Worm (Caenorhabditis elegans) whole organism, young adult: ENCODE measurements around the gene cyp-13A4.

Experiments
- B0035.1 ChIP-seq: sonication (generic microtip); optimal IDR thresholded peaks from 2 replicates; lab custom pipeline; 2016; ENCODE audit warnings: missing genetic modification characterization, mild to moderate bottlenecking, missing compliant biosample characterization, missing genotype, missing genetic modification reagents
- B0261.1 ChIP-seq: sonication (generic microtip); optimal IDR thresholded peaks from 2 replicates; lab custom pipeline; 2016; ENCODE audit warnings: mild to moderate bottlenecking, missing genetic modification characterization, moderate library complexity, missing compliant biosample characterization
- C06A6.2 ChIP-seq: fragments of 200-800 bp; sonication (Bioruptor generic); conservative IDR thresholded peaks from 2 replicates; pipeline ENCODE4 v1.3.6; 2022; ENCODE audit warnings: missing genetic modification characterization, missing compliant biosample characterization
- F33H1.4 ChIP-seq: fragments of 200-800 bp; sonication (Bioruptor generic); IDR thresholded peaks from 2 replicates; pipeline ENCODE4 v1.3.6; 2022; ENCODE audit warnings: missing genetic modification reagents, missing genetic modification characterization, missing compliant biosample characterization
- F39B2.1 ChIP-seq: fragments of 200-800 bp; sonication (Bioruptor generic); IDR thresholded peaks from 2 replicates; pipeline ENCODE4 v1.3.6; 2022; ENCODE audit warnings: missing genetic modification reagents, missing genetic modification characterization, missing compliant biosample characterization
- F57A8.1 ChIP-seq: fragments of 200-800 bp; sonication (Bioruptor generic); optimal IDR thresholded peaks from 2 replicates; lab custom pipeline; 2018; ENCODE audit warnings: mild to moderate bottlenecking, missing genetic modification characterization, moderate library complexity, missing compliant biosample characterization
- K12H6.12 ChIP-seq: fragments of 200-800 bp; sonication (Bioruptor generic); optimal IDR thresholded peaks from 2 replicates; lab custom pipeline; 2018; ENCODE audit warnings: mild to moderate bottlenecking, missing genetic modification characterization, missing compliant biosample characterization
- T07F8.4 ChIP-seq: sonication (generic microtip); optimal IDR thresholded peaks from 2 replicates; lab custom pipeline; 2016; ENCODE audit warnings: mild to moderate bottlenecking, missing genetic modification characterization, moderate library complexity, missing compliant biosample characterization
- Y53F4B.3 ChIP-seq: fragments of 200-800 bp; sonication (Bioruptor generic); IDR thresholded peaks from 2 replicates; pipeline ENCODE4 v1.3.6; 2022; ENCODE audit warnings: missing genetic modification reagents, missing genetic modification characterization, missing compliant biosample characterization
- Y56A3A.18 ChIP-seq: fragments of 200-800 bp; sonication (Bioruptor generic); IDR thresholded peaks from 2 replicates; pipeline ENCODE4 v1.3.6; 2022; ENCODE audit warnings: missing genetic modification reagents, missing genetic modification characterization, missing compliant biosample characterization
- ZK185.1 ChIP-seq: sonication (generic microtip); optimal IDR thresholded peaks from 2 replicates; lab custom pipeline; 2016; ENCODE audit warnings: mild to moderate bottlenecking, missing genetic modification characterization, missing compliant biosample characterization; ENCODE audit not compliant: poor library complexity, severe bottlenecking
- ama-1 ChIP-seq, 3 experiments: fragments of 150-350 bp in 1 of 3; sonication (generic microtip) in 2 of 3; optimal IDR thresholded peaks; 2 replicates each; lab custom pipeline; 2014 to 2018; ENCODE audit warnings: missing biosample characterization in 2 of 3, missing genetic modification characterization in 2 of 3, missing genetic modification reagents in 2 of 3
- aptf-2 ChIP-seq: fragments of 200-800 bp; sonication (Bioruptor generic); conservative IDR thresholded peaks from 2 replicates; pipeline ENCODE4 v1.3.6; 2022; ENCODE audit warnings: missing genetic modification reagents, missing genetic modification characterization, missing compliant biosample characterization
- athp-1 ChIP-seq: sonication (generic microtip); optimal IDR thresholded peaks from 2 replicates; lab custom pipeline; 2017; ENCODE audit warnings: mild to moderate bottlenecking, missing genetic modification characterization, missing compliant biosample characterization
- bed-2 ChIP-seq: fragments of 200-800 bp; sonication (Bioruptor generic); IDR thresholded peaks from 2 replicates; pipeline ENCODE4 v1.3.6; 2022; ENCODE audit warnings: missing genetic modification reagents, missing genetic modification characterization, missing compliant biosample characterization
- ccch-3 ChIP-seq: fragments of 200-800 bp; sonication (Bioruptor generic); optimal IDR thresholded peaks from 2 replicates; lab custom pipeline; 2018; ENCODE audit warnings: mild to moderate bottlenecking, missing genetic modification characterization, missing compliant biosample characterization
- ceh-79 ChIP-seq: sonication (generic microtip); optimal IDR thresholded peaks from 2 replicates; lab custom pipeline; 2017; ENCODE audit warnings: mild to moderate bottlenecking, missing genetic modification characterization, missing compliant biosample characterization
- dpff-1 ChIP-seq: sonication (generic microtip); optimal IDR thresholded peaks from 2 replicates; lab custom pipeline; 2017; ENCODE audit warnings: mild to moderate bottlenecking, missing genetic modification characterization, missing compliant biosample characterization
- egrh-3 ChIP-seq: fragments of 200-800 bp; sonication (Bioruptor generic); IDR thresholded peaks from 2 replicates; pipeline ENCODE4 v1.3.6; 2022; ENCODE audit warnings: missing genetic modification reagents, missing genetic modification characterization, missing compliant biosample characterization
- ets-4 ChIP-seq: fragments of 200-800 bp; sonication (Bioruptor generic); optimal IDR thresholded peaks from 2 replicates; lab custom pipeline; 2018; ENCODE audit warnings: mild to moderate bottlenecking, missing genetic modification characterization, missing compliant biosample characterization
- fkh-3 ChIP-seq: sonication (generic microtip); optimal IDR thresholded peaks from 2 replicates; lab custom pipeline; 2016; ENCODE audit warnings: mild to moderate bottlenecking, missing genetic modification characterization, missing compliant biosample characterization
- gei-17 ChIP-seq: fragments of 200-800 bp; sonication (Bioruptor generic); optimal IDR thresholded peaks from 2 replicates; lab custom pipeline; 2018; ENCODE audit warnings: mild to moderate bottlenecking, missing genetic modification characterization, missing compliant biosample characterization
- hlh-26 ChIP-seq: fragments of 200-800 bp; sonication (Bioruptor generic); conservative IDR thresholded peaks from 2 replicates; pipeline ENCODE4 v1.3.6; 2022; ENCODE audit warnings: missing genetic modification reagents, missing genetic modification characterization, missing compliant biosample characterization
- hrde-1 ChIP-seq: sonication (generic microtip); optimal IDR thresholded peaks from 2 replicates; lab custom pipeline; 2016; ENCODE audit warnings: missing genetic modification characterization, mild to moderate bottlenecking, missing compliant biosample characterization, moderate library complexity, missing genotype, missing genetic modification reagents, borderline replicate concordance
- lag-1 ChIP-seq: fragments of 200-800 bp; sonication (Bioruptor generic); IDR thresholded peaks from 2 replicates; pipeline ENCODE4 v1.3.6; 2022; ENCODE audit warnings: missing genetic modification reagents, missing genetic modification characterization, missing compliant biosample characterization
- let-607 ChIP-seq, 2 experiments: fragments of 200-800 bp in 1 of 2; sonication (Bioruptor generic) in 1 of 2; sonication (generic microtip) in 1 of 2; optimal IDR thresholded peaks; 2 replicates each; lab custom pipeline; 2016 to 2018; ENCODE audit warnings: mild to moderate bottlenecking in 2 of 2, missing compliant biosample characterization in 2 of 2, missing genetic modification characterization in 2 of 2, moderate library complexity in 2 of 2, missing genotype in 1 of 2
- lin-26 ChIP-seq: fragments of 200-800 bp; sonication (Bioruptor generic); IDR thresholded peaks from 2 replicates; pipeline ENCODE4 v1.3.6; 2022; ENCODE audit warnings: missing genetic modification reagents, missing genetic modification characterization, missing compliant biosample characterization
- lin-35 ChIP-seq, 3 experiments: fragments of 150-350 bp in 2 of 3; sonication (generic microtip) in 1 of 3; optimal IDR thresholded peaks; 2 replicates each; lab custom pipeline; 2014 to 2018; ENCODE audit warnings: missing biosample characterization in 3 of 3, missing genetic modification characterization in 3 of 3, missing genetic modification reagents in 3 of 3
- lin-54 ChIP-seq: fragments of 200-800 bp; sonication (Bioruptor generic); optimal IDR thresholded peaks from 2 replicates; lab custom pipeline; 2018; ENCODE audit warnings: mild to moderate bottlenecking, missing genetic modification characterization, missing compliant biosample characterization
- lir-1 ChIP-seq: fragments of 200-800 bp; sonication (Bioruptor generic); conservative IDR thresholded peaks from 2 replicates; pipeline ENCODE4 v1.3.6; 2022; ENCODE audit warnings: missing genetic modification reagents, missing genetic modification characterization, missing compliant biosample characterization
- lsl-1 ChIP-seq: fragments of 200-800 bp; sonication (Bioruptor generic); optimal IDR thresholded peaks from 2 replicates; lab custom pipeline; 2018; ENCODE audit warnings: mild to moderate bottlenecking, missing genetic modification characterization, moderate library complexity, missing compliant biosample characterization
- madf-3 ChIP-seq: fragments of 200-800 bp; sonication (Bioruptor generic); IDR thresholded peaks from 2 replicates; pipeline ENCODE4 v1.3.6; 2022; ENCODE audit warnings: missing genetic modification reagents, missing genetic modification characterization, missing compliant biosample characterization
- madf-6 ChIP-seq: fragments of 200-800 bp; sonication (Bioruptor generic); IDR thresholded peaks from 2 replicates; pipeline ENCODE4 v1.3.6; 2022; ENCODE audit warnings: missing genetic modification reagents, missing genetic modification characterization, missing compliant biosample characterization
- mxl-1 ChIP-seq: sonication (generic microtip); optimal IDR thresholded peaks from 2 replicates; lab custom pipeline; 2016; ENCODE audit warnings: missing genetic modification characterization, missing compliant biosample characterization
- nfya-1 ChIP-seq: sonication (generic microtip); optimal IDR thresholded peaks from 2 replicates; lab custom pipeline; 2017; ENCODE audit warnings: antibody characterized with exemption, missing compliant biosample characterization, missing genetic modification characterization, borderline replicate concordance; ENCODE audit not compliant: insufficient read depth
- nhr-179 ChIP-seq: sonication (generic microtip); optimal IDR thresholded peaks from 2 replicates; lab custom pipeline; 2016; ENCODE audit warnings: mild to moderate bottlenecking, missing genetic modification characterization, missing compliant biosample characterization
- nhr-27 ChIP-seq: fragments of 200-800 bp; sonication (Bioruptor generic); optimal IDR thresholded peaks from 2 replicates; lab custom pipeline; 2018; ENCODE audit warnings: mild to moderate bottlenecking, missing genetic modification characterization, moderate library complexity, missing compliant biosample characterization
- nhr-90 ChIP-seq: sonication (generic microtip); optimal IDR thresholded peaks from 2 replicates; lab custom pipeline; 2016; ENCODE audit warnings: missing genotype, mild to moderate bottlenecking, missing genetic modification characterization, missing compliant biosample characterization
- rcor-1 ChIP-seq: fragments of 200-800 bp; sonication (Bioruptor generic); IDR thresholded peaks from 2 replicates; pipeline ENCODE4 v1.3.6; 2022; ENCODE audit warnings: missing genetic modification reagents, missing genetic modification characterization, missing compliant biosample characterization
- rec-8 ChIP-seq, 2 experiments: sonication (generic microtip); optimal IDR thresholded peaks; 2 replicates each; lab custom pipeline; 2016; ENCODE audit warnings: mild to moderate bottlenecking in 2 of 2, missing genetic modification characterization in 2 of 2, missing genetic modification reagents in 2 of 2, missing genotype in 2 of 2, missing biosample characterization in 1 of 2, missing compliant biosample characterization in 1 of 2, moderate library complexity in 1 of 2
- snpc-1.1 ChIP-seq: sonication (generic microtip); optimal IDR thresholded peaks from 2 replicates; lab custom pipeline; 2017; ENCODE audit warnings: missing genetic modification characterization, mild to moderate bottlenecking, missing compliant biosample characterization, antibody characterized with exemption, moderate library complexity, missing genotype, missing genetic modification reagents; ENCODE audit not compliant: insufficient read depth
- tlf-1 ChIP-seq: fragments of 200-800 bp; sonication (Bioruptor generic); optimal IDR thresholded peaks from 2 replicates; lab custom pipeline; 2018; ENCODE audit warnings: mild to moderate bottlenecking, missing genetic modification characterization, missing compliant biosample characterization
- ztf-18 ChIP-seq: sonication (generic microtip); optimal IDR thresholded peaks from 2 replicates; lab custom pipeline; 2016; ENCODE audit warnings: missing genotype, mild to moderate bottlenecking, missing genetic modification characterization, missing compliant biosample characterization
- ztf-22 ChIP-seq: fragments of 200-800 bp; sonication (Bioruptor generic); optimal IDR thresholded peaks from 2 replicates; lab custom pipeline; 2018; ENCODE audit warnings: mild to moderate bottlenecking, missing genetic modification characterization, moderate library complexity, missing compliant biosample characterization
- ztf-25 ChIP-seq: fragments of 200-800 bp; sonication (Bioruptor generic); IDR thresholded peaks from 2 replicates; pipeline ENCODE4 v1.3.6; 2022; ENCODE audit warnings: missing genetic modification reagents, missing genetic modification characterization, missing compliant biosample characterization
- ztf-3 ChIP-seq: fragments of 200-800 bp; sonication (Bioruptor generic); optimal IDR thresholded peaks from 2 replicates; lab custom pipeline; 2018; ENCODE audit warnings: mild to moderate bottlenecking, missing genetic modification characterization, missing compliant biosample characterization
- ztf-6 ChIP-seq: fragments of 200-800 bp; sonication (Bioruptor generic); IDR thresholded peaks from 2 replicates; pipeline ENCODE4 v1.3.6; 2022; ENCODE audit warnings: missing genetic modification reagents, missing genetic modification characterization, missing compliant biosample characterization

Gene cyp-13A4

DNA sequence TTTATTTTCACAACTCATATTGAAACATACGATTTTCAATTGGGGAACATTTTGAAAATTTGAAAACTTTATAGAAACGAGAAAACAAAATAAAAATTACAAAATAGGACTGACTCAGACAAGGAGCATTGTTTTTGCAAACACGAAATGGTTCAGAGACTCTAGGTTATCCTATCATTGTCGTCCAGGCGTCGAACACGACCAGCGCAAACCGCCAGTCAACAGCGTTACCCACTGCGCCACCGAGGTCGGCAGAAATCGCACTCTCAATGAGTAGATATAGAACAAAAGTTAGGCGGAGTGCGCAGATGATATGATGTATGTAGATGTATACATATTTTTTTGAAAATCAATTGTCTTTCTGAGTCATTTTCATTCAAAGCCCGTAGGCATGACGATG, 22.9 kb downstream of the cyp-13A4 start (continued):
- TF ChIP-seq nhr-27 (tag; lab: Kevin White, UChicago) (no peak), madf-6 (GFP tag; lab: Robert Waterston, UW) (peak; percentile 76), gei-17 (GFP tag; lab: Kevin White, UChicago) (no peak), ztf-25 (GFP tag; lab: Robert Waterston, UW) (peak; percentile 76; the same call in 1 of the 2 replicates), T07F8.4 (peak; percentile 64), F39B2.1 (no peak), nhr-179 (tag; lab: Kevin White, UChicago) (no peak), F57A8.1 (GFP tag; lab: Kevin White, UChicago) (no peak), ztf-6 (GFP tag; lab: Robert Waterston, UW) (no peak), dpff-1 (no peak), lsl-1 (GFP tag; lab: Kevin White, UChicago) (peak; percentile 42), fkh-3 (tag; lab: Kevin White, UChicago) (peak; percentile 0), madf-3 (GFP tag; lab: Robert Waterston, UW) (0 out of 2 replicates have a peak, but pooled peaks have one; percentile 68), B0035.1 (tag; lab: Kevin White, UChicago) (peak; percentile 41), lin-26 (GFP tag; lab: Robert Waterston, UW) (no peak; the same call in 1 of the 2 replicates), nfya-1 (no peak), egrh-3 (GFP tag; lab: Robert Waterston, UW) (peak; percentile 48), ets-4 (GFP tag; lab: Kevin White, UChicago) (no peak), aptf-2 (no peak), rec-8 (tag; optimal IDR thresholded peaks at IDR 0.05; lab: Kevin White, UChicago) (peak; percentile 33 to 82), nhr-90 (tag; lab: Kevin White, UChicago) (peak; percentile 72), hrde-1 (peak; percentile 61), lin-35 (GFP tag; optimal IDR thresholded peaks at IDR 0.05; lab: Kevin White, UChicago) (peak in 1 of 3 experiments; percentile 77), ZK185.1 (tag; lab: Kevin White, UChicago) (peak; percentile 88), ztf-3 (GFP tag; lab: Kevin White, UChicago) (no peak), lag-1 (GFP tag; lab: Robert Waterston, UW) (no peak), ccch-3 (no peak), Y56A3A.18 (GFP tag; lab: Robert Waterston, UW) (peak; percentile 79), rcor-1 (peak; percentile 58), ztf-18 (tag; lab: Kevin White, UChicago) (peak; percentile 65), athp-1 (peak; percentile 28), hlh-26 (GFP tag; lab: Robert Waterston, UW) (no peak), lir-1 (no peak), lin-54 (no peak), snpc-1.1 (tag; lab: Kevin White, UChicago) (peak; percentile 69), mxl-1 (peak; percentile 81), let-607 (tag; optimal IDR thresholded peaks at IDR 0.05; lab: Kevin White, UChicago) (peak; percentile 23 to 43), ztf-22 (GFP tag; lab: Kevin White, UChicago) (peak; percentile 61), K12H6.12 (tag; lab: Kevin White, UChicago) (no peak), F33H1.4 (GFP tag; lab: Robert Waterston, UW) (peak; percentile 53), C06A6.2 (GFP tag; lab: Robert Waterston, UW) (0 out of 2 replicates have a peak, but pooled peaks have one; percentile 21), Y53F4B.3 (GFP tag; lab: Robert Waterston, UW) (0 out of 2 replicates have a peak, but pooled peaks have one; percentile 32), bed-2 (GFP tag; lab: Robert Waterston, UW) (no peak), ama-1 (optimal IDR thresholded peaks at IDR 0.05; lab: Kevin White, UChicago) (no peak), ama-1 (GFP tag; optimal IDR thresholded peaks at IDR 0.05; lab: Kevin White, UChicago) (peak; percentile 87 to 89), B0261.1 (tag; lab: Kevin White, UChicago) (peak; percentile 87), ceh-79 (tag; lab: Kevin White, UChicago) (no peak), tlf-1 (GFP tag; lab: Kevin White, UChicago) (no peak)
